Worm (Caenorhabditis elegans) whole organism, young adult: Measurements from ENCODE around the gene C18D4.12.

Experiments used
- cebp-1 ChIP-seq, 2 experiments: fragments of 200-800 bp in 1 of 2; sonication (Bioruptor generic) in 1 of 2; sonication (generic microtip) in 1 of 2; IDR thresholded peaks in 1 of 2; optimal IDR thresholded peaks in 1 of 2; 2 replicates each; pipeline versions ENCODE4 v1.3.6 to Lab custom; 2017 to 2022; ENCODE audit warnings: missing compliant biosample characterization in 2 of 2, missing genetic modification characterization in 2 of 2, mild to moderate bottlenecking in 1 of 2, missing genetic modification reagents in 1 of 2, moderate library complexity in 1 of 2
- ceh-91 ChIP-seq: fragments of 200-800 bp; sonication (Bioruptor generic); IDR thresholded peaks from 2 replicates; pipeline ENCODE4 v1.3.6; 2022; ENCODE audit warnings: missing genetic modification reagents, missing genetic modification characterization, missing compliant biosample characterization
- pha-4 ChIP-seq: fragments of 150-350 bp; sonication (generic microtip); optimal IDR thresholded peaks from 2 replicates; lab custom pipeline; 2014; ENCODE audit warnings: missing biosample characterization, missing genetic modification reagents, missing genetic modification characterization
- ztf-22 ChIP-seq: fragments of 200-800 bp; sonication (Bioruptor generic); optimal IDR thresholded peaks from 2 replicates; lab custom pipeline; 2018; ENCODE audit warnings: mild to moderate bottlenecking, missing genetic modification characterization, moderate library complexity, missing compliant biosample characterization
- ztf-25 ChIP-seq: fragments of 200-800 bp; sonication (Bioruptor generic); IDR thresholded peaks from 2 replicates; pipeline ENCODE4 v1.3.6; 2022; ENCODE audit warnings: missing genetic modification reagents, missing genetic modification characterization, missing compliant biosample characterization
- ztf-3 ChIP-seq: fragments of 200-800 bp; sonication (Bioruptor generic); optimal IDR thresholded peaks from 2 replicates; lab custom pipeline; 2018; ENCODE audit warnings: mild to moderate bottlenecking, missing genetic modification characterization, missing compliant biosample characterization

ce11 chrV:17520735-17521134, 9.7 kb downstream of the C18D4.12 start, which contains the start of gene fbxa-136:
- no peak for TF ChIP-seq ztf-3 (GFP tag; lab: Kevin White, UChicago)
- no peak for TF ChIP-seq ztf-25 (GFP tag; lab: Robert Waterston, UW)
- TF ChIP-seq ztf-22 (GFP tag; lab: Kevin White, UChicago): no peak
- no peak for TF ChIP-seq pha-4 (tag; lab: Kevin White, UChicago)
- no peak for TF ChIP-seq cebp-1 (GFP tag; IDR thresholded peaks at IDR 0.05; lab: Robert Waterston, UW)
- TF ChIP-seq cebp-1 (tag; optimal IDR thresholded peaks at IDR 0.05; lab: Kevin White, UChicago): no peak
- TF ChIP-seq ceh-91 (GFP tag; lab: Robert Waterston, UW): no peak
